Worm (Caenorhabditis elegans) whole organism, mixed stage, embryonic: ENCODE data around the gene cas-1.
A peak's percentile ranks its signal among the peaks of the same experiment; 100 is the strongest.

Experiments
- M03D4.4 ChIP-seq: sonication (generic microtip); optimal IDR thresholded peaks from 2 replicates; lab custom pipeline; 2017; ENCODE audit warnings: mild to moderate bottlenecking, missing genetic modification characterization, missing compliant biosample characterization
- bed-3 ChIP-seq: fragments of 200-800 bp; sonication (Bioruptor generic); optimal IDR thresholded peaks from 3 replicates; lab custom pipeline; 2018; ENCODE audit warnings: mild to moderate bottlenecking, missing genetic modification characterization, moderate library complexity, missing compliant biosample characterization
- blmp-1 ChIP-seq: fragments of 150-350 bp; optimal IDR thresholded peaks from 2 replicates; lab custom pipeline; 2014; ENCODE audit warnings: missing biosample characterization, missing genetic modification characterization
- ceh-39 ChIP-seq: fragments of 150-350 bp; optimal IDR thresholded peaks from 2 replicates; lab custom pipeline; 2014; ENCODE audit warnings: missing biosample characterization, missing genetic modification characterization
- ceh-43 ChIP-seq: fragments of 200-800 bp; sonication (Bioruptor generic); optimal IDR thresholded peaks from 2 replicates; lab custom pipeline; 2018; ENCODE audit warnings: mild to moderate bottlenecking, missing genetic modification characterization, moderate library complexity, missing compliant biosample characterization
- ceh-83 ChIP-seq: fragments of 200-800 bp; sonication (Bioruptor generic); optimal IDR thresholded peaks from 2 replicates; lab custom pipeline; 2018; ENCODE audit warnings: mild to moderate bottlenecking, missing genetic modification characterization, missing compliant biosample characterization
- ces-1 ChIP-seq: fragments of 150-350 bp; optimal IDR thresholded peaks from 2 replicates; lab custom pipeline; 2014; ENCODE audit warnings: missing biosample characterization, missing genetic modification reagents, missing genetic modification characterization
- cnd-1 ChIP-seq: fragments of 200-800 bp; sonication (Bioruptor generic); optimal IDR thresholded peaks from 2 replicates; lab custom pipeline; 2018; ENCODE audit warnings: mild to moderate bottlenecking, missing genetic modification characterization, missing compliant biosample characterization
- drap-1 ChIP-seq: fragments of 200-800 bp; sonication (Bioruptor generic); optimal IDR thresholded peaks from 3 replicates; lab custom pipeline; 2018; ENCODE audit warnings: mild to moderate bottlenecking, missing genetic modification characterization, missing compliant biosample characterization
- elt-1 ChIP-seq: sonication (generic microtip); optimal IDR thresholded peaks from 2 replicates; lab custom pipeline; 2017; ENCODE audit warnings: missing genetic modification characterization, mild to moderate bottlenecking, missing compliant biosample characterization, antibody characterized with exemption, moderate library complexity, borderline replicate concordance; ENCODE audit not compliant: insufficient read depth
- elt-3 ChIP-seq: fragments of 150-350 bp; optimal IDR thresholded peaks from 2 replicates; lab custom pipeline; 2014; ENCODE audit warnings: missing biosample characterization, missing genetic modification characterization
- flh-1 ChIP-seq: fragments of 200-800 bp; sonication (Bioruptor generic); optimal IDR thresholded peaks from 2 replicates; lab custom pipeline; 2018; ENCODE audit warnings: mild to moderate bottlenecking, missing genetic modification characterization, moderate library complexity, missing compliant biosample characterization
- ham-2 ChIP-seq: fragments of 200-800 bp; sonication (Bioruptor generic); optimal IDR thresholded peaks from 2 replicates; lab custom pipeline; 2018; ENCODE audit warnings: mild to moderate bottlenecking, missing genetic modification characterization, missing compliant biosample characterization
- hlh-1 ChIP-seq: fragments of 150-350 bp; optimal IDR thresholded peaks from 2 replicates; lab custom pipeline; 2014; ENCODE audit warnings: missing biosample characterization, missing genetic modification reagents, missing genetic modification characterization
- lin-13 ChIP-seq: fragments of 150-350 bp; optimal IDR thresholded peaks from 2 replicates; lab custom pipeline; 2014; ENCODE audit warnings: missing biosample characterization, missing genetic modification characterization
- lin-32 ChIP-seq: fragments of 200-800 bp; sonication (Bioruptor generic); optimal IDR thresholded peaks from 2 replicates; lab custom pipeline; 2018; ENCODE audit warnings: mild to moderate bottlenecking, missing genetic modification characterization, missing compliant biosample characterization
- lsy-2 ChIP-seq: fragments of 150-350 bp; optimal IDR thresholded peaks from 2 replicates; lab custom pipeline; 2014; ENCODE audit warnings: missing biosample characterization, missing genetic modification characterization
- mab-5 ChIP-seq: fragments of 150-350 bp; optimal IDR thresholded peaks from 2 replicates; lab custom pipeline; 2014; ENCODE audit warnings: missing biosample characterization, missing genetic modification characterization
- mep-1 ChIP-seq: fragments of 150-350 bp; optimal IDR thresholded peaks from 2 replicates; lab custom pipeline; 2017; ENCODE audit warnings: missing biosample characterization, missing genetic modification reagents, missing genetic modification characterization, inconsistent platforms
- mls-2 ChIP-seq: sonication (generic microtip); optimal IDR thresholded peaks from 2 replicates; lab custom pipeline; 2016; ENCODE audit warnings: mild to moderate bottlenecking, missing genetic modification characterization, moderate library complexity, missing compliant biosample characterization
- nhr-12 ChIP-seq: fragments of 150-350 bp; optimal IDR thresholded peaks from 2 replicates; lab custom pipeline; 2014; ENCODE audit warnings: missing biosample characterization, missing genetic modification characterization
- nhr-2 ChIP-seq: fragments of 150-350 bp; optimal IDR thresholded peaks from 2 replicates; lab custom pipeline; 2014; ENCODE audit warnings: missing biosample characterization, missing genetic modification characterization
- nhr-237 ChIP-seq: fragments of 150-350 bp; optimal IDR thresholded peaks from 2 replicates; lab custom pipeline; 2014; ENCODE audit warnings: missing biosample characterization, missing genetic modification characterization
- nhr-28 ChIP-seq: fragments of 150-350 bp; optimal IDR thresholded peaks from 2 replicates; lab custom pipeline; 2014; ENCODE audit warnings: missing biosample characterization, missing genetic modification characterization
- nhr-76 ChIP-seq: sonication (generic microtip); optimal IDR thresholded peaks from 2 replicates; lab custom pipeline; 2017; ENCODE audit warnings: missing biosample characterization, missing genetic modification characterization
- pha-4 ChIP-seq: fragments of 150-350 bp; optimal IDR thresholded peaks from 2 replicates; lab custom pipeline; 2018; ENCODE audit warnings: missing biosample characterization, missing genetic modification reagents, missing genetic modification characterization
- sem-2 ChIP-seq: fragments of 200-800 bp; sonication (Bioruptor generic); optimal IDR thresholded peaks from 2 replicates; lab custom pipeline; 2018; ENCODE audit warnings: mild to moderate bottlenecking, missing genetic modification characterization, missing compliant biosample characterization
- snpc-4 ChIP-seq: fragments of 150-350 bp; optimal IDR thresholded peaks from 2 replicates; lab custom pipeline; 2014; ENCODE audit warnings: missing biosample characterization, missing genetic modification characterization
- sptf-1 ChIP-seq: sonication (generic microtip); optimal IDR thresholded peaks from 2 replicates; lab custom pipeline; 2017; ENCODE audit warnings: mild to moderate bottlenecking, missing genetic modification characterization, moderate library complexity, missing compliant biosample characterization
- unc-120 ChIP-seq: sonication (generic microtip); optimal IDR thresholded peaks from 2 replicates; lab custom pipeline; 2017; ENCODE audit warnings: missing genetic modification characterization, missing compliant biosample characterization; ENCODE audit not compliant: poor library complexity, severe bottlenecking
- unc-39 ChIP-seq: fragments of 150-350 bp; optimal IDR thresholded peaks from 2 replicates; lab custom pipeline; 2014; ENCODE audit warnings: missing biosample characterization, missing genetic modification characterization
- unc-62 ChIP-seq: fragments of 150-350 bp; optimal IDR thresholded peaks from 2 replicates; lab custom pipeline; 2014; ENCODE audit warnings: missing biosample characterization, missing genetic modification reagents, missing genetic modification characterization
- zip-8 ChIP-seq: fragments of 150-350 bp; optimal IDR thresholded peaks from 2 replicates; lab custom pipeline; 2014; ENCODE audit warnings: missing biosample characterization, missing genetic modification characterization
- ztf-11 ChIP-seq: fragments of 150-350 bp; optimal IDR thresholded peaks from 2 replicates; lab custom pipeline; 2014; ENCODE audit warnings: missing biosample characterization, missing genetic modification characterization

The cas-1 gene

DNA sequence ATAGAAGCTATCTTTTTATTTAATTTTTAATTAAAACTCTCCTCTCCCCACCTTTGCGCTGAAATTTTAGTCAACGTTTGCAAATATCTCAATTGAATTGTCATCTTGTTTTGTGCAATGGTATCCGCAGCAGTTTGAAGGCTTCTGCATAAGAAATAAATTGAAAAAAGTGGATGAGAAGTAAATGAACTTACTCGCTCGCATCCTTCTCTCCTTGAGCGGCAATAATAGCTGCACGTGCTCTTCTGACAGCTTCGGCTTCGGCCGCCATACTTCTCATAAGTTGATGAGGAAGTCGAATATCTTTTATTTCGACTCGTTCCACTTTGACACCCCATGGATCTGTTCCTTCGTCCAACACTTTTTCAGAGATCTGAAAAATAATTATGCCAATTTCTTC lies 3.4 kb upstream of the cas-1 start:
- TF ChIP-seq ztf-11 (tag; lab: Kevin White, UChicago) (no peak), ces-1 (GFP tag; lab: Kevin White, UChicago) (peak; percentile 78)
- TF ChIP-seq, all 35 proteins: peak for 1

DNA sequence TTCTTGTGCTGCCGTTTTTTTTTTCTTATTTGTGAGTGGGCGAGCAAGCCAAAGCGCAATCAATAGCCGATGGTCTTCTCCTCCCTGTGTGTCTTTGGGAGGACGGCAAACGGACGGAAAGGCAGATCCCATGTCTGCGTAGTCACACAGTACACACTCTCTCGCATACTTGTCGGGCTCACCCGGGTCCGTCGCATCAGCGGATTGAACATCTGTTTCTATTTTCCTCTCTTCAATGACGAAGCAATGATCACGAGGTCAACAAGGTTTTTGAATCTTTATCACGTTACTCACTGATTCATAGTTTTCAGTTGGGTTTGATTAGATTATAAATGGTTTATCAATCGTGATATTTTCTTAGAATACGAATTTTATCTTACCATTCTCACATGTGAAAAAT lies 2.1 kb upstream of the cas-1 start:
- TF ChIP-seq drap-1 (GFP tag; lab: Kevin White, UChicago) = no peak
- TF ChIP-seq ham-2 = no peak
- TF ChIP-seq sptf-1 (tag; lab: Kevin White, UChicago) = no peak
- TF ChIP-seq unc-120 = peak; percentile 5
- no peak for TF ChIP-seq mab-5 (tag; lab: Kevin White, UChicago)
- peak; percentile 68 for TF ChIP-seq cnd-1
- no peak for TF ChIP-seq unc-39 (tag; lab: Kevin White, UChicago)
- TF ChIP-seq zip-8 (tag; lab: Kevin White, UChicago) = no peak
- TF ChIP-seq flh-1 (GFP tag; lab: Kevin White, UChicago) = no peak
- TF ChIP-seq ceh-39 = no peak
- TF ChIP-seq lin-32 (GFP tag; lab: Kevin White, UChicago) = peak; percentile 24
- no peak for TF ChIP-seq mls-2 (tag; lab: Kevin White, UChicago)
- TF ChIP-seq lsy-2 = no peak
- TF ChIP-seq nhr-76 = no peak
- no peak for TF ChIP-seq snpc-4
- TF ChIP-seq elt-1 = no peak
- TF ChIP-seq nhr-237 (tag; lab: Kevin White, UChicago) = no peak
- peak; percentile 10 for TF ChIP-seq unc-62 (GFP tag; lab: Kevin White, UChicago)
- TF ChIP-seq elt-3 (tag; lab: Kevin White, UChicago) = no peak
- no peak for TF ChIP-seq bed-3 (GFP tag; lab: Kevin White, UChicago)
- TF ChIP-seq nhr-2 = no peak
- no peak for TF ChIP-seq blmp-1
- no peak for TF ChIP-seq sem-2 (GFP tag; lab: Kevin White, UChicago)
- TF ChIP-seq ztf-11 (tag; lab: Kevin White, UChicago) = no peak
- TF ChIP-seq lin-13 (tag; lab: Kevin White, UChicago) = no peak
- no peak for TF ChIP-seq M03D4.4 (tag; lab: Kevin White, UChicago)
- TF ChIP-seq mep-1 = peak; percentile 11
- TF ChIP-seq nhr-28 (tag; lab: Kevin White, UChicago) = no peak
- peak; percentile 77 for TF ChIP-seq hlh-1 (tag; lab: Kevin White, UChicago)
- no peak for TF ChIP-seq ces-1 (GFP tag; lab: Kevin White, UChicago)
- no peak for TF ChIP-seq ceh-83
- no peak for TF ChIP-seq ceh-43

DNA sequence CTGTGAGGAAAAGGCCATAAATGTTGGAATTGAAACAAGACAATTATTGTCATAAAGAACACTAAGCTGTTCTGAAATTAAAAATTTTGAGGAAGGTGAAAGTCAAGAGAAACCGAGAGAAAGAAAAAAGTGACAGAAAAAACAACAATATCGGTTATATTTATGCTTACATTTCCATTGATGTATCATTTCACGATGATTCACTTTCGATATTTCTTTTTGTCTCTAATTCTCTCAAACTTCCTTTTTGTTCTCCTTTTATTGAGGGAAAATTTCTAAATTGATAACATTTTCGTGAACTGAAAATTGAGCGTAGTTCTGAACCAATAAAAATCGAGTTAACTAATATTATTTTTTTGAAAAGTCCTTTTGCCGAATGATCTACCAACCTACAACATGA lies 1.5 kb upstream of the cas-1 start:
- TF ChIP-seq blmp-1 = peak; percentile 54
- no peak for TF ChIP-seq M03D4.4 (tag; lab: Kevin White, UChicago)

DNA sequence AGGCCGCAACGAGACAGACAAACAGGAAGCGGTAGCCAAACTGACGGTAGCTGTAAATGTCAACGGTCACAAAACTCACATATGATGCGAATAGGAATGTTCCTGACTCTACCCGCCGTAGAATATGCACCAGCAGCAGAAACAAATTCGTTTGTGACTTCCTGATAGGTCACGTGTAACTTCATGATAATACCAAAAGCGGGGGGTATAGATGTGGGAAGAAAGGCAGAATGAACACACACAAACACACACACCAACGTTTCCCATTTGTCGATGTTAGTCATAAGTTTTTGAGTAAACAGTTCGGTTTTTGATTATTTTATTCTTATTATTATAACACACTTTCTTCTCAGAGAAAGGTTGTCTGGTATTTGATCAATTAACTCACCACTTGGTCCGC lies 308 bp downstream of the cas-1 start:
- TF ChIP-seq mep-1 (no peak), nhr-12 (tag; lab: Kevin White, UChicago) (no peak), blmp-1 (no peak), flh-1 (GFP tag; lab: Kevin White, UChicago) (no peak), hlh-1 (tag; lab: Kevin White, UChicago) (no peak), ceh-43 (no peak), lsy-2 (no peak), unc-120 (no peak), M03D4.4 (tag; lab: Kevin White, UChicago) (no peak), nhr-237 (tag; lab: Kevin White, UChicago) (no peak), ham-2 (no peak)

DNA sequence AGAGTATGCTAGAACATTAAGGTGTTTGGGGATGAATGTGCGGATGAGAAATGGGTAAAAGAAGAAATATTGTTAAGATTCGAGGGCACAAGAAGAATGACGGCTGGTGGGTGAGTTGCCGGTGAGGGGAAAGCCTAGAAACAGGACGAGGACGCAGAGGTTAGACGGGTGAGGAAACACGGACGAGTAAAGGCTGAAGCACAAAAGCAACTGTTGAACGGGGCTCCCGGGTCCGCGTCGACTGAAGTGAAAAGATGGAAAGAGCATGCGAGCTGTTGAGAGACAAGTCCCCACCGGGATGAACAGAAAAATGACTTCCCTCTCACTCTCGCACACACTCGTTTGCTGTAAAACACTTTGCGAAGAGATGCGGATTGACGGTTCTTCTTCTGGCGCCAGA lies 1.5 kb downstream of the cas-1 start:
- TF ChIP-seq ceh-39 (no peak), hlh-1 (tag; lab: Kevin White, UChicago) (peak; percentile 16), pha-4 (tag; lab: Kevin White, UChicago) (no peak), mep-1 (no peak), drap-1 (GFP tag; lab: Kevin White, UChicago) (no peak), cnd-1 (no peak), unc-62 (GFP tag; lab: Kevin White, UChicago) (peak; percentile 0), lsy-2 (no peak), unc-120 (peak; percentile 76), sptf-1 (tag; lab: Kevin White, UChicago) (no peak), ztf-11 (tag; lab: Kevin White, UChicago) (no peak), zip-8 (tag; lab: Kevin White, UChicago) (no peak)
